Worm (Caenorhabditis elegans) whole organism, late embryonic: ENCODE results near the gene ints-7.

Source experiments
- C08G9.2 ChIP-seq: sonication (generic microtip); optimal IDR thresholded peaks from 2 replicates; lab custom pipeline; 2016; ENCODE audit warnings: mild to moderate bottlenecking, missing genetic modification characterization, moderate library complexity, missing compliant biosample characterization
- C38D4.7 ChIP-seq: fragments of 200-800 bp; sonication (Bioruptor generic); optimal IDR thresholded peaks from 2 replicates; lab custom pipeline; 2018; ENCODE audit warnings: mild to moderate bottlenecking, missing genetic modification characterization, moderate library complexity, missing compliant biosample characterization
- F13H6.1 ChIP-seq: sonication (generic microtip); optimal IDR thresholded peaks from 2 replicates; lab custom pipeline; 2016; ENCODE audit warnings: missing genetic modification characterization, missing compliant biosample characterization
- T23F11.4 ChIP-seq: fragments of 200-800 bp; sonication (Bioruptor generic); optimal IDR thresholded peaks from 2 replicates; lab custom pipeline; 2018; ENCODE audit warnings: mild to moderate bottlenecking, missing genetic modification characterization, missing compliant biosample characterization
- Y22D7AL.16 ChIP-seq: sonication (generic microtip); optimal IDR thresholded peaks from 2 replicates; lab custom pipeline; 2016; ENCODE audit warnings: missing genetic modification characterization, missing compliant biosample characterization
- ama-1 ChIP-seq: fragments of 150-350 bp; optimal IDR thresholded peaks from 2 replicates; lab custom pipeline; 2014
- ceh-14 ChIP-seq: sonication (generic microtip); optimal IDR thresholded peaks from 2 replicates; lab custom pipeline; 2016; ENCODE audit warnings: missing genotype, missing genetic modification characterization, missing compliant biosample characterization
- ceh-18 ChIP-seq: sonication (generic microtip); optimal IDR thresholded peaks from 2 replicates; lab custom pipeline; 2016; ENCODE audit warnings: missing genetic modification characterization, missing compliant biosample characterization
- ceh-19 ChIP-seq: fragments of 200-800 bp; sonication (Bioruptor generic); optimal IDR thresholded peaks from 2 replicates; lab custom pipeline; 2018; ENCODE audit warnings: mild to moderate bottlenecking, missing genetic modification characterization, missing compliant biosample characterization
- ceh-2 ChIP-seq: sonication (generic microtip); optimal IDR thresholded peaks from 2 replicates; lab custom pipeline; 2016; ENCODE audit warnings: missing genotype, missing genetic modification characterization, missing compliant biosample characterization
- ceh-24 ChIP-seq: sonication (generic microtip); optimal IDR thresholded peaks from 2 replicates; lab custom pipeline; 2016; ENCODE audit warnings: mild to moderate bottlenecking, missing genetic modification characterization, missing compliant biosample characterization
- ceh-30 ChIP-seq: fragments of 150-350 bp; optimal IDR thresholded peaks from 2 replicates; lab custom pipeline; 2014; ENCODE audit warnings: missing biosample characterization, missing genetic modification characterization
- ceh-31 ChIP-seq: sonication (generic microtip); optimal IDR thresholded peaks from 2 replicates; lab custom pipeline; 2016; ENCODE audit warnings: missing genetic modification characterization, missing compliant biosample characterization
- ceh-34 ChIP-seq: sonication (generic microtip); optimal IDR thresholded peaks from 2 replicates; lab custom pipeline; 2016; ENCODE audit warnings: mild to moderate bottlenecking, missing genetic modification characterization, missing compliant biosample characterization
- ceh-48 ChIP-seq: sonication (generic microtip); optimal IDR thresholded peaks from 2 replicates; lab custom pipeline; 2016; ENCODE audit warnings: missing genetic modification characterization, inconsistent platforms, missing compliant biosample characterization
- ceh-6 ChIP-seq: fragments of 200-800 bp; sonication (Bioruptor generic); optimal IDR thresholded peaks from 2 replicates; lab custom pipeline; 2018; ENCODE audit warnings: mild to moderate bottlenecking, missing genetic modification characterization, missing compliant biosample characterization
- ceh-9 ChIP-seq: sonication (generic microtip); optimal IDR thresholded peaks from 2 replicates; lab custom pipeline; 2016; ENCODE audit warnings: mild to moderate bottlenecking, missing genetic modification characterization, inconsistent platforms, missing compliant biosample characterization
- che-1 ChIP-seq: sonication (generic microtip); optimal IDR thresholded peaks from 2 replicates; lab custom pipeline; 2016; ENCODE audit warnings: mild to moderate bottlenecking, missing genetic modification characterization, missing compliant biosample characterization
- dmd-4 ChIP-seq: sonication (generic microtip); optimal IDR thresholded peaks from 2 replicates; lab custom pipeline; 2016; ENCODE audit warnings: borderline replicate concordance, missing genetic modification characterization, missing compliant biosample characterization
- dve-1 ChIP-seq: sonication (generic microtip); optimal IDR thresholded peaks from 2 replicates; lab custom pipeline; 2017; ENCODE audit warnings: antibody characterized with exemption, mild to moderate bottlenecking, missing genetic modification characterization, missing compliant biosample characterization
- elt-2 ChIP-seq: sonication (generic microtip); optimal IDR thresholded peaks from 2 replicates; lab custom pipeline; 2016; ENCODE audit warnings: missing genetic modification reagents, missing genetic modification characterization, missing compliant biosample characterization
- ets-4 ChIP-seq: sonication (generic microtip); optimal IDR thresholded peaks from 2 replicates; lab custom pipeline; 2016; ENCODE audit warnings: missing genetic modification characterization, missing compliant biosample characterization
- eyg-1 ChIP-seq: sonication (generic microtip); optimal IDR thresholded peaks from 2 replicates; lab custom pipeline; 2016; ENCODE audit warnings: missing genotype, missing genetic modification characterization, missing compliant biosample characterization
- fax-1 ChIP-seq: sonication (generic microtip); optimal IDR thresholded peaks from 2 replicates; lab custom pipeline; 2016; ENCODE audit warnings: missing genotype, missing genetic modification characterization, missing compliant biosample characterization
- gmeb-2 ChIP-seq: sonication (generic microtip); optimal IDR thresholded peaks from 2 replicates; lab custom pipeline; 2016; ENCODE audit warnings: missing genetic modification characterization, inconsistent platforms, missing compliant biosample characterization
- hlh-13 ChIP-seq: fragments of 200-800 bp; sonication (Bioruptor generic); optimal IDR thresholded peaks from 2 replicates; lab custom pipeline; 2018; ENCODE audit warnings: mild to moderate bottlenecking, missing genetic modification characterization, missing compliant biosample characterization
- hlh-15 ChIP-seq: sonication (generic microtip); optimal IDR thresholded peaks from 2 replicates; lab custom pipeline; 2016; ENCODE audit warnings: missing genetic modification characterization, missing compliant biosample characterization
- hlh-30 ChIP-seq: sonication (generic microtip); optimal IDR thresholded peaks from 2 replicates; lab custom pipeline; 2017; ENCODE audit warnings: antibody characterized with exemption, missing genetic modification characterization, missing compliant biosample characterization; ENCODE audit not compliant: insufficient read depth
- hlh-6 ChIP-seq: sonication (generic microtip); optimal IDR thresholded peaks from 2 replicates; lab custom pipeline; 2016; ENCODE audit warnings: missing genotype, missing genetic modification characterization, missing compliant biosample characterization
- hlh-8 ChIP-seq: sonication (generic microtip); optimal IDR thresholded peaks from 2 replicates; lab custom pipeline; 2016; ENCODE audit warnings: missing genotype, missing genetic modification characterization, missing compliant biosample characterization
- lim-6 ChIP-seq: sonication (generic microtip); optimal IDR thresholded peaks from 2 replicates; lab custom pipeline; 2016; ENCODE audit warnings: missing genetic modification characterization, missing compliant biosample characterization
- lin-11 ChIP-seq: fragments of 200-800 bp; sonication (Bioruptor generic); optimal IDR thresholded peaks from 2 replicates; lab custom pipeline; 2018; ENCODE audit warnings: mild to moderate bottlenecking, missing genetic modification characterization, missing compliant biosample characterization
- madf-2 ChIP-seq: sonication (generic microtip); optimal IDR thresholded peaks from 2 replicates; lab custom pipeline; 2017; ENCODE audit warnings: missing genetic modification characterization, missing compliant biosample characterization
- nfya-1 ChIP-seq: sonication (generic microtip); optimal IDR thresholded peaks from 2 replicates; lab custom pipeline; 2017; ENCODE audit warnings: missing genetic modification characterization, mild to moderate bottlenecking, missing compliant biosample characterization, antibody characterized with exemption, moderate library complexity
- nhr-11 ChIP-seq: fragments of 150-350 bp; optimal IDR thresholded peaks from 2 replicates; lab custom pipeline; 2014; ENCODE audit warnings: missing biosample characterization, missing genetic modification characterization
- odd-2 ChIP-seq: sonication (generic microtip); optimal IDR thresholded peaks from 2 replicates; lab custom pipeline; 2017; ENCODE audit warnings: antibody characterized with exemption, mild to moderate bottlenecking, missing genetic modification characterization, missing compliant biosample characterization
- pag-3 ChIP-seq: sonication (generic microtip); optimal IDR thresholded peaks from 2 replicates; lab custom pipeline; 2016; ENCODE audit warnings: missing compliant biosample characterization, missing genetic modification characterization, borderline replicate concordance
- pat-9 ChIP-seq: fragments of 200-800 bp; sonication (Bioruptor generic); optimal IDR thresholded peaks from 2 replicates; lab custom pipeline; 2018; ENCODE audit warnings: mild to moderate bottlenecking, missing genetic modification characterization, moderate library complexity, missing compliant biosample characterization
- pha-2 ChIP-seq: sonication (generic microtip); optimal IDR thresholded peaks from 2 replicates; lab custom pipeline; 2017; ENCODE audit warnings: mild to moderate bottlenecking, missing genetic modification characterization, missing compliant biosample characterization
- pqm-1 ChIP-seq: sonication (generic microtip); optimal IDR thresholded peaks from 2 replicates; lab custom pipeline; 2016; ENCODE audit warnings: missing genetic modification characterization, missing compliant biosample characterization
- rnt-1 ChIP-seq: sonication (generic microtip); optimal IDR thresholded peaks from 2 replicates; lab custom pipeline; 2016; ENCODE audit warnings: missing genetic modification characterization, missing compliant biosample characterization
- sox-4 ChIP-seq: sonication (generic microtip); optimal IDR thresholded peaks from 2 replicates; lab custom pipeline; 2017; ENCODE audit warnings: mild to moderate bottlenecking, missing genetic modification characterization, inconsistent platforms, missing compliant biosample characterization
- tbx-7 ChIP-seq: sonication (generic microtip); optimal IDR thresholded peaks from 2 replicates; lab custom pipeline; 2016; ENCODE audit warnings: missing genotype, missing genetic modification characterization, missing compliant biosample characterization
- ttx-3 ChIP-seq: sonication (generic microtip); optimal IDR thresholded peaks from 2 replicates; lab custom pipeline; 2016; ENCODE audit warnings: missing genetic modification reagents, missing genetic modification characterization, missing compliant biosample characterization
- unc-3 ChIP-seq, 2 experiments: fragments of 200-800 bp in 1 of 2; sonication (Bioruptor generic) in 1 of 2; sonication (generic microtip) in 1 of 2; conservative IDR thresholded peaks in 1 of 2; optimal IDR thresholded peaks in 1 of 2; 2 replicates each; pipeline versions ENCODE4 v1.3.6 to Lab custom; 2016 to 2022; ENCODE audit warnings: missing compliant biosample characterization in 2 of 2, missing genetic modification characterization in 2 of 2, missing genetic modification reagents in 1 of 2
- unc-86 ChIP-seq: sonication (generic microtip); optimal IDR thresholded peaks from 2 replicates; lab custom pipeline; 2016; ENCODE audit warnings: missing genetic modification characterization, missing compliant biosample characterization
- zip-5 ChIP-seq: sonication (generic microtip); optimal IDR thresholded peaks from 2 replicates; lab custom pipeline; 2016; ENCODE audit warnings: missing genetic modification characterization, missing compliant biosample characterization
- ztf-16 ChIP-seq: sonication (generic microtip); optimal IDR thresholded peaks from 2 replicates; lab custom pipeline; 2017; ENCODE audit warnings: missing genetic modification characterization, missing compliant biosample characterization

The ints-7 gene

DNA sequence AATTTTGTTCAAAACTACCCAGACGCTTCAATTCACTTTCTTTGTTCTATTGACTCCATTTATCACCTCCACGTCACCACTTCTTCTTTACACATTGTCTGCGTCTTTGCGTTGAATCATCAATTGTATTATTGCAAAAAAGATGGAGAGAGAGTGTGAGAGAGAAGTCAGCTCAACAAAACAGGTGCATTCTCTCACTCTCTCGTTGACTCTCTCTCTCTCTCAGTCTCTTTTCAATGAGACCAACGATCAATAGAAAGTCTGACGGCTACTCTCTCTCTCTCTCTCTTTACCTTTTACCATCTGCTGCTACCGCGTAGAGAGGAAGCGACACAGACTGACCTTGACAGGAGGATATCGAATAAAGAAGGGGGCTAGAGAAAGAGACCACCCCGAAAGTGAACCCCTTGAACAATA, 53.1 kb downstream of the ints-7 start (continued):
- TF ChIP-seq fax-1 = no peak
- no peak for TF ChIP-seq ceh-9
- peak; percentile 89 for TF ChIP-seq nfya-1
- peak; percentile 84 for TF ChIP-seq madf-2 (tag; lab: Kevin White, UChicago)
- no peak for TF ChIP-seq elt-2 (tag; lab: Kevin White, UChicago)
- no peak for TF ChIP-seq ets-4 (tag; lab: Kevin White, UChicago)
- no peak for TF ChIP-seq sox-4 (tag; lab: Kevin White, UChicago)
- TF ChIP-seq eyg-1 (tag; lab: Kevin White, UChicago) = no peak
- TF ChIP-seq unc-86 (tag; lab: Kevin White, UChicago) = no peak
- no peak for TF ChIP-seq ztf-16 (tag; lab: Kevin White, UChicago)
- peak; percentile 33 for TF ChIP-seq tbx-7
- TF ChIP-seq ceh-34 (tag; lab: Kevin White, UChicago) = no peak
- no peak for TF ChIP-seq ceh-14 (tag; lab: Kevin White, UChicago)
- TF ChIP-seq T23F11.4 (GFP tag; lab: Kevin White, UChicago) = no peak
- TF ChIP-seq dve-1 (tag; lab: Kevin White, UChicago) = peak; percentile 54
- no peak for TF ChIP-seq nhr-11 (tag; lab: Kevin White, UChicago)
- no peak for TF ChIP-seq unc-3 (GFP tag; conservative IDR thresholded peaks at IDR 0.05; lab: Robert Waterston, UW)
- TF ChIP-seq unc-3 (tag; optimal IDR thresholded peaks at IDR 0.05; lab: Kevin White, UChicago) = no peak
- TF ChIP-seq odd-2 = no peak
- TF ChIP-seq ceh-31 (tag; lab: Kevin White, UChicago) = peak; percentile 74
- no peak for TF ChIP-seq pqm-1
- TF ChIP-seq C08G9.2 (tag; lab: Kevin White, UChicago) = peak; percentile 6
- peak; percentile 35 for TF ChIP-seq hlh-8 (tag; lab: Kevin White, UChicago)
- TF ChIP-seq F13H6.1 (tag; lab: Kevin White, UChicago) = peak; percentile 65
- TF ChIP-seq C38D4.7 (GFP tag; lab: Kevin White, UChicago) = no peak
- TF ChIP-seq ceh-48 (tag; lab: Kevin White, UChicago) = peak; percentile 44
- TF ChIP-seq ceh-18 (tag; lab: Kevin White, UChicago) = peak; percentile 29
- peak; percentile 67 for TF ChIP-seq hlh-30 (tag; lab: Kevin White, UChicago)
- no peak for TF ChIP-seq lin-11 (tag; lab: Kevin White, UChicago)
- TF ChIP-seq lim-6 (tag; lab: Kevin White, UChicago) = no peak
- TF ChIP-seq pha-2 (tag; lab: Kevin White, UChicago) = no peak
- no peak for TF ChIP-seq hlh-13 (GFP tag; lab: Kevin White, UChicago)
- TF ChIP-seq che-1 (tag; lab: Kevin White, UChicago) = no peak
- TF ChIP-seq pag-3 = no peak
- TF ChIP-seq pat-9 (tag; lab: Kevin White, UChicago) = peak; percentile 33
- TF ChIP-seq ttx-3 (tag; lab: Kevin White, UChicago) = no peak
- no peak for TF ChIP-seq ceh-19
- TF ChIP-seq ceh-6 = peak; percentile 5
- TF ChIP-seq zip-5 = no peak
- TF ChIP-seq hlh-15 (tag; lab: Kevin White, UChicago) = no peak

ce11 chrII:11636617-11637016, 54.0 kb downstream of the ints-7 start:
- TF ChIP-seq C38D4.7 (GFP tag; lab: Kevin White, UChicago) = peak; percentile 17
- no peak for TF ChIP-seq ceh-2 (tag; lab: Kevin White, UChicago)
- TF ChIP-seq ama-1 = peak; percentile 55
- no peak for TF ChIP-seq hlh-6 (tag; lab: Kevin White, UChicago)
- no peak for TF ChIP-seq ceh-24 (tag; lab: Kevin White, UChicago)
- TF ChIP-seq fax-1 = no peak
- TF ChIP-seq gmeb-2 (tag; lab: Kevin White, UChicago) = peak; percentile 25
- no peak for TF ChIP-seq ets-4 (tag; lab: Kevin White, UChicago)
- TF ChIP-seq rnt-1 (tag; lab: Kevin White, UChicago) = no peak
- TF ChIP-seq dmd-4 = no peak
- no peak for TF ChIP-seq ceh-30 (tag; lab: Kevin White, UChicago)
- TF ChIP-seq nhr-11 (tag; lab: Kevin White, UChicago) = no peak
- TF ChIP-seq hlh-13 (GFP tag; lab: Kevin White, UChicago) = no peak
- no peak for TF ChIP-seq Y22D7AL.16 (tag; lab: Kevin White, UChicago)
- no peak for TF ChIP-seq eyg-1 (tag; lab: Kevin White, UChicago)
- TF ChIP-seq elt-2 (tag; lab: Kevin White, UChicago) = no peak
